Worm (Caenorhabditis elegans): ENCODE measurements around the gene T09F3.2.

DNA sequence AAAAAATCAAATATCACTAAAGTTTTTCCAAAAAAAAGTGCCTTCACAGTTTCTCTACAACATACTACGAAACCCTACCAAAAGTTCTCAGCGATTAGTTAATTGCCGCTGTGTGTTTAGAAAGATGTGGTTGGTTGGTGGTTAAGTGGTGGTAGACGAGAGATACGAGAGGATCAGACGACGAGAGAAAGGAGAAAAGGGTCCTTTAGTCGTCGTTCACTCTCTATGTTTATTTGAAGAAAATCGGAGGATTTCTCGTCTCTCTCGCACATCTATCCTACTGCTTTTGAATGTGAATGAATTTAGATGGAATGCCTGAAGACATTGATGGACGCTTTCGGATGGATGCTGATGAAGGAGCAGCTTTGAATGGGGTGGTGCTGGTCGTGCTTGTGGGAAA lies 20.1 kb upstream of the T09F3.2 start:
- no peak for TF ChIP-seq mbf-1 (tag; optimal IDR thresholded peaks at IDR 0.05)
- no peak for TF ChIP-seq mdl-1 (tag; optimal IDR thresholded peaks at IDR 0.05)

All from whole organism, L2 larva.